Worm (Caenorhabditis elegans) whole organism, young adult: ENCODE results near the gene T02B11.6.

Source experiments
- dpl-1 ChIP-seq: fragments of 150-350 bp; optimal IDR thresholded peaks from 2 replicates; lab custom pipeline; 2014; ENCODE audit warnings: missing biosample characterization, missing genetic modification reagents, missing genetic modification characterization
- lag-1 ChIP-seq: fragments of 200-800 bp; sonication (Bioruptor generic); IDR thresholded peaks from 2 replicates; pipeline ENCODE4 v1.3.6; 2022; ENCODE audit warnings: missing genetic modification reagents, missing genetic modification characterization, missing compliant biosample characterization
- lin-35 ChIP-seq, 3 experiments: fragments of 150-350 bp in 2 of 3; sonication (generic microtip) in 1 of 3; optimal IDR thresholded peaks; 2 replicates each; lab custom pipeline; 2014 to 2018; ENCODE audit warnings: missing biosample characterization in 3 of 3, missing genetic modification characterization in 3 of 3, missing genetic modification reagents in 3 of 3
- lin-54 ChIP-seq: fragments of 200-800 bp; sonication (Bioruptor generic); optimal IDR thresholded peaks from 2 replicates; lab custom pipeline; 2018; ENCODE audit warnings: mild to moderate bottlenecking, missing genetic modification characterization, missing compliant biosample characterization
- madf-10 ChIP-seq: sonication (generic microtip); optimal IDR thresholded peaks from 2 replicates; lab custom pipeline; 2016; ENCODE audit warnings: mild to moderate bottlenecking, missing genetic modification characterization, missing compliant biosample characterization
- snpc-1.1 ChIP-seq: sonication (generic microtip); optimal IDR thresholded peaks from 2 replicates; lab custom pipeline; 2017; ENCODE audit warnings: missing genetic modification characterization, mild to moderate bottlenecking, missing compliant biosample characterization, antibody characterized with exemption, moderate library complexity, missing genotype, missing genetic modification reagents; ENCODE audit not compliant: insufficient read depth
- snpc-4 ChIP-seq, 5 experiments: fragments of 150-350 bp in 1 of 5; sonication (generic microtip) in 4 of 5; optimal IDR thresholded peaks; 2 replicates each; lab custom pipeline; 2014 to 2018; ENCODE audit warnings: missing genetic modification characterization in 5 of 5, missing biosample characterization in 3 of 5, antibody characterized with exemption in 2 of 5, mild to moderate bottlenecking in 2 of 5, missing compliant biosample characterization in 2 of 5, missing genotype in 2 of 5, moderate library complexity in 2 of 5, missing genetic modification reagents in 1 of 5

ce11 chrV:849042-849441 lies 40.1 kb downstream of the T02B11.6 start:
- TF ChIP-seq dpl-1 (GFP tag; lab: Kevin White, UChicago) (no peak), lag-1 (no peak), lin-35 (GFP tag; optimal IDR thresholded peaks at IDR 0.05; lab: Kevin White, UChicago) (no peak), snpc-1.1 (no peak), lin-54 (GFP tag; lab: Kevin White, UChicago) (no peak), snpc-4 (GFP tag; optimal IDR thresholded peaks at IDR 0.05; lab: Kevin White, UChicago) (no peak), snpc-4 (tag; optimal IDR thresholded peaks at IDR 0.05; lab: Kevin White, UChicago) (no peak), madf-10 (tag; lab: Kevin White, UChicago) (no peak)
